Worm (Caenorhabditis elegans) whole organism, L3 larva: ENCODE measurements around the gene ins-5.
"Not testable (repeated sequence)": the region's sequence is repeated elsewhere in the genome, so short reads cannot be mapped to it uniquely, and the experiment has no call there.

Experiments
- R02D3.7 ChIP-seq: fragments of 150-350 bp; optimal IDR thresholded peaks from 2 replicates; lab custom pipeline; 2014; ENCODE audit warnings: missing biosample characterization, missing genetic modification characterization
- aly-2 ChIP-seq: fragments of 150-350 bp; optimal IDR thresholded peaks from 2 replicates; lab custom pipeline; 2014; ENCODE audit warnings: missing biosample characterization, missing genetic modification characterization
- ama-1 ChIP-seq: fragments of 150-350 bp; optimal IDR thresholded peaks from 2 replicates; lab custom pipeline; 2018
- ceh-16 ChIP-seq: sonication (generic microtip); optimal IDR thresholded peaks from 2 replicates; lab custom pipeline; 2017; ENCODE audit warnings: missing biosample characterization, missing genetic modification characterization
- ceh-28 ChIP-seq: fragments of 150-350 bp; optimal IDR thresholded peaks from 2 replicates; lab custom pipeline; 2014; ENCODE audit warnings: missing biosample characterization, missing genetic modification reagents, missing genetic modification characterization
- ceh-82 ChIP-seq: fragments of 150-350 bp; optimal IDR thresholded peaks from 2 replicates; lab custom pipeline; 2014; ENCODE audit warnings: missing biosample characterization, missing genetic modification characterization
- ceh-9 ChIP-seq: sonication (generic microtip); optimal IDR thresholded peaks from 2 replicates; lab custom pipeline; 2018; ENCODE audit warnings: missing biosample characterization, missing genetic modification characterization
- daf-12 ChIP-seq: fragments of 150-350 bp; optimal IDR thresholded peaks from 2 replicates; lab custom pipeline; 2014; ENCODE audit warnings: missing biosample characterization, missing genetic modification reagents, missing genetic modification characterization
- egl-5 ChIP-seq: fragments of 150-350 bp; optimal IDR thresholded peaks from 2 replicates; lab custom pipeline; 2017; ENCODE audit warnings: missing biosample characterization, missing genetic modification reagents, missing genetic modification characterization, inconsistent platforms
- elt-1 ChIP-seq: fragments of 150-350 bp; optimal IDR thresholded peaks from 2 replicates; lab custom pipeline; 2014; ENCODE audit warnings: missing biosample characterization, missing genetic modification characterization
- elt-2 ChIP-seq: sonication (generic microtip); optimal IDR thresholded peaks from 2 replicates; lab custom pipeline; 2016; ENCODE audit warnings: missing genetic modification reagents, mild to moderate bottlenecking, missing genetic modification characterization, missing compliant biosample characterization
- elt-3 ChIP-seq, 3 experiments: fragments of 150-350 bp in 1 of 3; sonication (generic microtip) in 2 of 3; optimal IDR thresholded peaks; 2 replicates in 2 of 3; 4 replicates in 1 of 3; lab custom pipeline; 2014 to 2017; ENCODE audit warnings: missing biosample characterization in 3 of 3, missing genetic modification characterization in 3 of 3
- fkh-10 ChIP-seq: sonication (generic microtip); optimal IDR thresholded peaks from 2 replicates; lab custom pipeline; 2017; ENCODE audit warnings: missing biosample characterization, missing genetic modification reagents, missing genetic modification characterization
- fkh-2 ChIP-seq: fragments of 150-350 bp; optimal IDR thresholded peaks from 2 replicates; lab custom pipeline; 2014; ENCODE audit warnings: missing biosample characterization, missing genetic modification reagents, missing genetic modification characterization
- fos-1 ChIP-seq: fragments of 150-350 bp; optimal IDR thresholded peaks from 2 replicates; lab custom pipeline; 2014; ENCODE audit warnings: missing biosample characterization, missing genetic modification characterization
- hmg-11 ChIP-seq: sonication (generic microtip); optimal IDR thresholded peaks from 2 replicates; lab custom pipeline; 2016; ENCODE audit warnings: missing genetic modification characterization, missing compliant biosample characterization
- jun-1 ChIP-seq: fragments of 150-350 bp; optimal IDR thresholded peaks from 2 replicates; lab custom pipeline; 2014; ENCODE audit warnings: missing biosample characterization, missing genetic modification reagents, missing genetic modification characterization
- lin-15B ChIP-seq: fragments of 150-350 bp; optimal IDR thresholded peaks from 2 replicates; lab custom pipeline; 2014; ENCODE audit warnings: missing biosample characterization, missing genetic modification characterization
- lsy-12 ChIP-seq: sonication (generic microtip); optimal IDR thresholded peaks from 2 replicates; lab custom pipeline; 2016; ENCODE audit warnings: mild to moderate bottlenecking, missing genetic modification characterization, missing compliant biosample characterization
- nhr-11 ChIP-seq: fragments of 150-350 bp; optimal IDR thresholded peaks from 2 replicates; lab custom pipeline; 2014; ENCODE audit warnings: missing biosample characterization, missing genetic modification characterization
- nhr-12 ChIP-seq: fragments of 150-350 bp; optimal IDR thresholded peaks from 2 replicates; lab custom pipeline; 2014; ENCODE audit warnings: missing biosample characterization, missing genetic modification characterization
- nhr-23 ChIP-seq: fragments of 150-350 bp; optimal IDR thresholded peaks from 2 replicates; lab custom pipeline; 2014; ENCODE audit warnings: missing biosample characterization, missing genetic modification reagents, missing genetic modification characterization
- nhr-25 ChIP-seq: sonication (generic microtip); optimal IDR thresholded peaks from 2 replicates; lab custom pipeline; 2017; ENCODE audit warnings: missing biosample characterization, missing genetic modification characterization
- nhr-43 ChIP-seq: sonication (generic microtip); optimal IDR thresholded peaks from 2 replicates; lab custom pipeline; 2016; ENCODE audit warnings: mild to moderate bottlenecking, missing genetic modification characterization, missing compliant biosample characterization; ENCODE audit not compliant: poor library complexity, severe bottlenecking
- nhr-67 ChIP-seq: fragments of 150-350 bp; optimal IDR thresholded peaks from 2 replicates; lab custom pipeline; 2014; ENCODE audit warnings: missing biosample characterization, missing genetic modification characterization
- nhr-76 ChIP-seq: fragments of 150-350 bp; sonication (generic microtip); optimal IDR thresholded peaks from 5 replicates; lab custom pipeline; 2014; ENCODE audit warnings: missing biosample characterization, missing genetic modification characterization
- pha-4 ChIP-seq: fragments of 150-350 bp; optimal IDR thresholded peaks from 2 replicates; lab custom pipeline; 2014; ENCODE audit warnings: missing biosample characterization, missing genetic modification reagents, missing genetic modification characterization
- pqm-1 ChIP-seq: fragments of 150-350 bp; optimal IDR thresholded peaks from 2 replicates; lab custom pipeline; 2017; ENCODE audit warnings: missing biosample characterization, missing genetic modification characterization, inconsistent platforms
- skn-1 ChIP-seq: fragments of 150-350 bp; optimal IDR thresholded peaks from 2 replicates; lab custom pipeline; 2014; ENCODE audit warnings: missing biosample characterization, missing genetic modification characterization
- snpc-4 ChIP-seq: fragments of 150-350 bp; optimal IDR thresholded peaks from 2 replicates; lab custom pipeline; 2014; ENCODE audit warnings: missing biosample characterization, missing genetic modification characterization
- unc-39 ChIP-seq: sonication (generic microtip); optimal IDR thresholded peaks from 4 replicates; lab custom pipeline; 2017; ENCODE audit warnings: missing biosample characterization, missing genetic modification characterization
- zag-1 ChIP-seq: fragments of 150-350 bp; optimal IDR thresholded peaks from 2 replicates; lab custom pipeline; 2014; ENCODE audit warnings: missing biosample characterization, missing genetic modification characterization
- ztf-11 ChIP-seq: fragments of 150-350 bp; optimal IDR thresholded peaks from 2 replicates; lab custom pipeline; 2014; ENCODE audit warnings: missing biosample characterization, missing genetic modification characterization

ins-5 gene

ce11 chrII:6010544-6010943, 13.2 kb downstream of the ins-5 start, which contains the start of gene ins-20:
Gene ins-20 (plus strand): TSS chrII:6010844.
- TF ChIP-seq unc-39 (no peak), hmg-11 (tag; lab: Kevin White, UChicago) (no peak), lsy-12 (tag; lab: Kevin White, UChicago) (no peak), skn-1 (tag; lab: Kevin White, UChicago) (no peak), elt-3 (tag; optimal IDR thresholded peaks at IDR 0.05; lab: Kevin White, UChicago) (no peak), ceh-16 (no peak), R02D3.7 (tag; lab: Kevin White, UChicago) (no peak), egl-5 (tag; lab: Kevin White, UChicago) (no peak), nhr-76 (tag; lab: Kevin White, UChicago) (no peak), fos-1 (tag; lab: Kevin White, UChicago) (no peak), nhr-43 (no peak), fkh-10 (GFP tag; lab: Kevin White, UChicago) (no peak), fkh-2 (tag; lab: Kevin White, UChicago) (no peak), zag-1 (tag; lab: Kevin White, UChicago) (no peak)

ce11 chrII:6014057-6014456, 16.7 kb downstream of the ins-5 start, which contains the start of gene ZK84.2:
Gene ZK84.2 (plus strand): TSS chrII:6014357.
- not testable (repeated sequence) for TF ChIP-seq snpc-4 (tag; lab: Kevin White, UChicago); nhr-67 (tag; lab: Kevin White, UChicago); ceh-16

ce11 chrII:6016410-6016809, 19.1 kb downstream of the ins-5 start, which contains the start of gene ZK84.5:
Gene ZK84.5 (minus strand): TSS chrII:6016510.
- TF ChIP-seq ama-1 (no peak), ceh-28 (tag; lab: Kevin White, UChicago) (no peak)

ce11 chrII:6020353-6020752, 23.0 kb downstream of the ins-5 start, which contains the start of gene ZK84.1:
Gene ZK84.1 (plus strand): TSS chrII:6020653.
- TF ChIP-seq egl-5 (tag; lab: Kevin White, UChicago) (no peak), unc-39 (no peak), lin-15B (tag; lab: Kevin White, UChicago) (no peak), fkh-10 (GFP tag; lab: Kevin White, UChicago) (no peak), snpc-4 (tag; lab: Kevin White, UChicago) (no peak), nhr-23 (tag; lab: Kevin White, UChicago) (no peak), ceh-9 (tag; lab: Kevin White, UChicago) (no peak), nhr-76 (tag; lab: Kevin White, UChicago) (no peak), nhr-43 (no peak), ama-1 (no peak), nhr-12 (no peak), R02D3.7 (tag; lab: Kevin White, UChicago) (no peak), lsy-12 (tag; lab: Kevin White, UChicago) (no peak), zag-1 (tag; lab: Kevin White, UChicago) (no peak), daf-12 (tag; lab: Kevin White, UChicago) (no peak), elt-1 (tag; lab: Kevin White, UChicago) (no peak), ceh-82 (tag; lab: Kevin White, UChicago) (no peak), aly-2 (no peak), nhr-25 (tag; lab: Kevin White, UChicago) (no peak), nhr-11 (tag; lab: Kevin White, UChicago) (no peak)
- TF ChIP-seq, all 47 proteins: peak for 0

- TF ChIP-seq nhr-25 (tag; lab: Kevin White, UChicago): no peak
- no peak for TF ChIP-seq nhr-11 (tag; lab: Kevin White, UChicago)
- TF ChIP-seq elt-3 (tag; optimal IDR thresholded peaks at IDR 0.05; lab: Kevin White, UChicago): no peak
Measured at ce11 chrII:6022596-6022995, 25.2 kb downstream of the ins-5 start.

- TF ChIP-seq ztf-11 (tag; lab: Kevin White, UChicago): no peak
- TF ChIP-seq elt-2 (tag; lab: Kevin White, UChicago): peak; percentile 29
Measured at ce11 chrII:6024879-6025278, 27.5 kb downstream of the ins-5 start, which contains the start of gene R12C12.9. Gene R12C12.9 (minus strand): TSS chrII:6024979.

ce11 chrII:6025647-6026046, 28.3 kb downstream of the ins-5 start:
- no peak for TF ChIP-seq daf-12 (tag; lab: Kevin White, UChicago)
- peak; percentile 51 for TF ChIP-seq pqm-1
- TF ChIP-seq nhr-12: no peak
- TF ChIP-seq pha-4 (tag; lab: Kevin White, UChicago): peak; percentile 49
- no peak for TF ChIP-seq hmg-11 (tag; lab: Kevin White, UChicago)
- TF ChIP-seq elt-3 (tag; optimal IDR thresholded peaks at IDR 0.05; lab: Kevin White, UChicago): no peak
- TF ChIP-seq elt-2 (tag; lab: Kevin White, UChicago): peak; percentile 90
- TF ChIP-seq jun-1 (tag; lab: Kevin White, UChicago): no peak
